Worm (Caenorhabditis elegans): ENCODE measurements around the gene F23F1.4.

ce11 chrII:23025-23424, 5.2 kb downstream of the F23F1.4 start, which contains the start of gene sqt-2:
- no peak for TF ChIP-seq W03F9.2 (tag; optimal IDR thresholded peaks at IDR 0.05)
- TF ChIP-seq him-1 (tag; optimal IDR thresholded peaks at IDR 0.05), result no peak
